Worm (Caenorhabditis elegans) whole organism, young adult: ENCODE measurements around the gene atg-2.

Experiments
- F10E7.11 ChIP-seq: sonication (generic microtip); optimal IDR thresholded peaks from 2 replicates; lab custom pipeline; 2017; ENCODE audit warnings: mild to moderate bottlenecking, missing genetic modification characterization, moderate library complexity, missing compliant biosample characterization
- F22D6.2 ChIP-seq: sonication (generic microtip); optimal IDR thresholded peaks from 2 replicates; lab custom pipeline; 2016; ENCODE audit warnings: mild to moderate bottlenecking, missing genetic modification characterization, missing compliant biosample characterization
- F49E8.2 ChIP-seq: sonication (generic microtip); optimal IDR thresholded peaks from 3 replicates; lab custom pipeline; 2017; ENCODE audit warnings: missing genetic modification characterization, mild to moderate bottlenecking, missing compliant biosample characterization, antibody characterized with exemption, moderate library complexity; ENCODE audit not compliant: insufficient read depth
- F55B11.4 ChIP-seq: sonication (generic microtip); optimal IDR thresholded peaks from 2 replicates; lab custom pipeline; 2016; ENCODE audit warnings: missing compliant biosample characterization, missing genetic modification characterization, borderline replicate concordance; ENCODE audit not compliant: insufficient read depth
- F57A8.1 ChIP-seq: fragments of 200-800 bp; sonication (Bioruptor generic); optimal IDR thresholded peaks from 2 replicates; lab custom pipeline; 2018; ENCODE audit warnings: mild to moderate bottlenecking, missing genetic modification characterization, moderate library complexity, missing compliant biosample characterization
- T26A5.8 ChIP-seq: sonication (generic microtip); optimal IDR thresholded peaks from 2 replicates; lab custom pipeline; 2016; ENCODE audit warnings: missing genetic modification characterization, missing compliant biosample characterization
- Y53F4B.3 ChIP-seq: fragments of 200-800 bp; sonication (Bioruptor generic); IDR thresholded peaks from 2 replicates; pipeline ENCODE4 v1.3.6; 2022; ENCODE audit warnings: missing genetic modification reagents, missing genetic modification characterization, missing compliant biosample characterization
- Y95B8A.8 ChIP-seq: fragments of 200-800 bp; sonication (Bioruptor generic); IDR thresholded peaks from 2 replicates; pipeline ENCODE4 v1.3.6; 2022; ENCODE audit warnings: missing genetic modification reagents, missing genetic modification characterization, missing compliant biosample characterization
- ZK185.1 ChIP-seq: sonication (generic microtip); optimal IDR thresholded peaks from 2 replicates; lab custom pipeline; 2016; ENCODE audit warnings: mild to moderate bottlenecking, missing genetic modification characterization, missing compliant biosample characterization; ENCODE audit not compliant: poor library complexity, severe bottlenecking
- aptf-3 ChIP-seq: fragments of 200-800 bp; sonication (Bioruptor generic); IDR thresholded peaks from 2 replicates; pipeline ENCODE4 v1.3.6; 2022; ENCODE audit warnings: missing genetic modification characterization, missing compliant biosample characterization
- attf-3 ChIP-seq: fragments of 200-800 bp; sonication (Bioruptor generic); conservative IDR thresholded peaks from 2 replicates; pipeline ENCODE4 v1.3.6; 2022; ENCODE audit warnings: missing genetic modification reagents, missing genetic modification characterization, missing compliant biosample characterization
- bed-1 ChIP-seq: fragments of 200-800 bp; sonication (Bioruptor generic); IDR thresholded peaks from 2 replicates; pipeline ENCODE4 v1.3.6; 2022; ENCODE audit warnings: missing genetic modification reagents, missing genetic modification characterization, missing compliant biosample characterization
- bed-2 ChIP-seq: fragments of 200-800 bp; sonication (Bioruptor generic); IDR thresholded peaks from 2 replicates; pipeline ENCODE4 v1.3.6; 2022; ENCODE audit warnings: missing genetic modification reagents, missing genetic modification characterization, missing compliant biosample characterization
- ccch-3 ChIP-seq: fragments of 200-800 bp; sonication (Bioruptor generic); optimal IDR thresholded peaks from 2 replicates; lab custom pipeline; 2018; ENCODE audit warnings: mild to moderate bottlenecking, missing genetic modification characterization, missing compliant biosample characterization
- ceh-100 ChIP-seq: fragments of 200-800 bp; sonication (Bioruptor generic); IDR thresholded peaks from 2 replicates; pipeline ENCODE4 v1.3.6; 2022; ENCODE audit warnings: missing genetic modification reagents, missing genetic modification characterization, missing compliant biosample characterization
- ceh-27 ChIP-seq: fragments of 200-800 bp; sonication (Bioruptor generic); optimal IDR thresholded peaks from 2 replicates; lab custom pipeline; 2018; ENCODE audit warnings: mild to moderate bottlenecking, missing genetic modification characterization, moderate library complexity, missing compliant biosample characterization
- ceh-79 ChIP-seq: sonication (generic microtip); optimal IDR thresholded peaks from 2 replicates; lab custom pipeline; 2017; ENCODE audit warnings: mild to moderate bottlenecking, missing genetic modification characterization, missing compliant biosample characterization
- chd-7 ChIP-seq: sonication (generic microtip); optimal IDR thresholded peaks from 2 replicates; lab custom pipeline; 2016; ENCODE audit warnings: mild to moderate bottlenecking, missing genetic modification characterization, moderate library complexity, missing compliant biosample characterization
- ets-4 ChIP-seq: fragments of 200-800 bp; sonication (Bioruptor generic); optimal IDR thresholded peaks from 2 replicates; lab custom pipeline; 2018; ENCODE audit warnings: mild to moderate bottlenecking, missing genetic modification characterization, missing compliant biosample characterization
- hlh-12 ChIP-seq: sonication (generic microtip); optimal IDR thresholded peaks from 2 replicates; lab custom pipeline; 2016; ENCODE audit warnings: missing genetic modification characterization, missing compliant biosample characterization
- hlh-26 ChIP-seq: fragments of 200-800 bp; sonication (Bioruptor generic); conservative IDR thresholded peaks from 2 replicates; pipeline ENCODE4 v1.3.6; 2022; ENCODE audit warnings: missing genetic modification reagents, missing genetic modification characterization, missing compliant biosample characterization
- hmg-1.2 ChIP-seq: fragments of 200-800 bp; sonication (Bioruptor generic); IDR thresholded peaks from 2 replicates; pipeline ENCODE4 v1.3.6; 2022; ENCODE audit warnings: missing genetic modification reagents, missing genetic modification characterization, missing compliant biosample characterization
- hmg-20 ChIP-seq: fragments of 200-800 bp; sonication (Bioruptor generic); IDR thresholded peaks from 2 replicates; pipeline ENCODE4 v1.3.6; 2022; ENCODE audit warnings: missing genetic modification reagents, missing genetic modification characterization, missing compliant biosample characterization
- let-607 ChIP-seq, 2 experiments: fragments of 200-800 bp in 1 of 2; sonication (Bioruptor generic) in 1 of 2; sonication (generic microtip) in 1 of 2; optimal IDR thresholded peaks; 2 replicates each; lab custom pipeline; 2016 to 2018; ENCODE audit warnings: mild to moderate bottlenecking in 2 of 2, missing compliant biosample characterization in 2 of 2, missing genetic modification characterization in 2 of 2, moderate library complexity in 2 of 2, missing genotype in 1 of 2
- lin-26 ChIP-seq: fragments of 200-800 bp; sonication (Bioruptor generic); IDR thresholded peaks from 2 replicates; pipeline ENCODE4 v1.3.6; 2022; ENCODE audit warnings: missing genetic modification reagents, missing genetic modification characterization, missing compliant biosample characterization
- lin-54 ChIP-seq: fragments of 200-800 bp; sonication (Bioruptor generic); optimal IDR thresholded peaks from 2 replicates; lab custom pipeline; 2018; ENCODE audit warnings: mild to moderate bottlenecking, missing genetic modification characterization, missing compliant biosample characterization
- lsy-27 ChIP-seq: sonication (generic microtip); optimal IDR thresholded peaks from 2 replicates; lab custom pipeline; 2017; ENCODE audit warnings: missing genetic modification characterization, mild to moderate bottlenecking, missing compliant biosample characterization, antibody characterized with exemption, missing genotype, borderline replicate concordance; ENCODE audit not compliant: insufficient read depth
- madf-10 ChIP-seq: sonication (generic microtip); optimal IDR thresholded peaks from 2 replicates; lab custom pipeline; 2016; ENCODE audit warnings: mild to moderate bottlenecking, missing genetic modification characterization, missing compliant biosample characterization
- madf-3 ChIP-seq: fragments of 200-800 bp; sonication (Bioruptor generic); IDR thresholded peaks from 2 replicates; pipeline ENCODE4 v1.3.6; 2022; ENCODE audit warnings: missing genetic modification reagents, missing genetic modification characterization, missing compliant biosample characterization
- madf-8 ChIP-seq: fragments of 200-800 bp; sonication (Bioruptor generic); conservative IDR thresholded peaks from 2 replicates; pipeline ENCODE4 v1.3.6; 2022; ENCODE audit warnings: missing genetic modification reagents, missing genetic modification characterization, missing compliant biosample characterization
- mcd-1 ChIP-seq: fragments of 200-800 bp; sonication (Bioruptor generic); IDR thresholded peaks from 2 replicates; pipeline ENCODE4 v1.3.6; 2022; ENCODE audit warnings: missing genetic modification reagents, missing genetic modification characterization, missing compliant biosample characterization
- mes-4 ChIP-seq: sonication (generic microtip); optimal IDR thresholded peaks from 2 replicates; lab custom pipeline; 2016; ENCODE audit warnings: missing genotype, missing genetic modification characterization, missing compliant biosample characterization
- mxl-1 ChIP-seq: sonication (generic microtip); optimal IDR thresholded peaks from 2 replicates; lab custom pipeline; 2016; ENCODE audit warnings: missing genetic modification characterization, missing compliant biosample characterization
- nfyb-1 ChIP-seq: fragments of 200-800 bp; sonication (Bioruptor generic); IDR thresholded peaks from 2 replicates; pipeline ENCODE4 v1.3.6; 2022; ENCODE audit warnings: missing genetic modification reagents, missing genetic modification characterization, missing compliant biosample characterization
- nhr-179 ChIP-seq: sonication (generic microtip); optimal IDR thresholded peaks from 2 replicates; lab custom pipeline; 2016; ENCODE audit warnings: mild to moderate bottlenecking, missing genetic modification characterization, missing compliant biosample characterization
- pha-4 ChIP-seq: fragments of 150-350 bp; sonication (generic microtip); optimal IDR thresholded peaks from 2 replicates; lab custom pipeline; 2014; ENCODE audit warnings: missing biosample characterization, missing genetic modification reagents, missing genetic modification characterization
- rec-8 ChIP-seq, 2 experiments: sonication (generic microtip); optimal IDR thresholded peaks; 2 replicates each; lab custom pipeline; 2016; ENCODE audit warnings: mild to moderate bottlenecking in 2 of 2, missing genetic modification characterization in 2 of 2, missing genetic modification reagents in 2 of 2, missing genotype in 2 of 2, missing biosample characterization in 1 of 2, missing compliant biosample characterization in 1 of 2, moderate library complexity in 1 of 2
- sdz-38 ChIP-seq: sonication (generic microtip); optimal IDR thresholded peaks from 2 replicates; lab custom pipeline; 2016; ENCODE audit warnings: missing genotype, missing genetic modification characterization, missing compliant biosample characterization
- snpc-1.1 ChIP-seq: sonication (generic microtip); optimal IDR thresholded peaks from 2 replicates; lab custom pipeline; 2017; ENCODE audit warnings: missing genetic modification characterization, mild to moderate bottlenecking, missing compliant biosample characterization, antibody characterized with exemption, moderate library complexity, missing genotype, missing genetic modification reagents; ENCODE audit not compliant: insufficient read depth
- snpc-1.3 ChIP-seq: sonication (generic microtip); optimal IDR thresholded peaks from 2 replicates; lab custom pipeline; 2017; ENCODE audit warnings: missing genetic modification characterization, mild to moderate bottlenecking, missing compliant biosample characterization, antibody characterized with exemption, moderate library complexity, missing genotype, missing genetic modification reagents; ENCODE audit not compliant: insufficient read depth
- snpc-3.4 ChIP-seq: sonication (generic microtip); optimal IDR thresholded peaks from 2 replicates; lab custom pipeline; 2017; ENCODE audit warnings: missing genetic modification characterization, mild to moderate bottlenecking, missing compliant biosample characterization, antibody characterized with exemption, moderate library complexity, missing genotype, missing genetic modification reagents
- tbp1 ChIP-seq: fragments of 200-800 bp; sonication (Bioruptor generic); optimal IDR thresholded peaks from 2 replicates; lab custom pipeline; 2018; ENCODE audit warnings: mild to moderate bottlenecking, missing genetic modification characterization, missing compliant biosample characterization
- tbx-9 ChIP-seq: sonication (generic microtip); optimal IDR thresholded peaks from 2 replicates; lab custom pipeline; 2016; ENCODE audit warnings: borderline replicate concordance, missing genetic modification characterization, inconsistent platforms, missing compliant biosample characterization
- unc-62 ChIP-seq: fragments of 150-350 bp; optimal IDR thresholded peaks from 2 replicates; lab custom pipeline; 2014; ENCODE audit warnings: missing biosample characterization, missing genetic modification reagents, missing genetic modification characterization
- ztf-26 ChIP-seq: sonication (generic microtip); optimal IDR thresholded peaks from 2 replicates; lab custom pipeline; 2017; ENCODE audit warnings: missing genetic modification characterization, missing compliant biosample characterization
- ztf-6 ChIP-seq: fragments of 200-800 bp; sonication (Bioruptor generic); IDR thresholded peaks from 2 replicates; pipeline ENCODE4 v1.3.6; 2022; ENCODE audit warnings: missing genetic modification reagents, missing genetic modification characterization, missing compliant biosample characterization

Gene atg-2

ce11 chrX:6808239-6808638 lies 1.7 kb downstream of the atg-2 start:
- TF ChIP-seq madf-8: no peak
- no peak for TF ChIP-seq mcd-1 (GFP tag; lab: Robert Waterston, UW)
- no peak for TF ChIP-seq ceh-27 (GFP tag; lab: Kevin White, UChicago)
- TF ChIP-seq Y95B8A.8 (GFP tag; lab: Robert Waterston, UW): no peak
- no peak for TF ChIP-seq hlh-26
- no peak for TF ChIP-seq F57A8.1 (GFP tag; lab: Kevin White, UChicago)
- TF ChIP-seq snpc-3.4 (tag; lab: Kevin White, UChicago): no peak
- no peak for TF ChIP-seq F10E7.11 (tag; lab: Kevin White, UChicago)
- no peak for TF ChIP-seq F22D6.2 (tag; lab: Kevin White, UChicago)
- no peak for TF ChIP-seq ztf-26 (tag; lab: Kevin White, UChicago)
- TF ChIP-seq pha-4: no peak
- TF ChIP-seq lin-54: no peak
- no peak for TF ChIP-seq F55B11.4 (tag; lab: Kevin White, UChicago)
- no peak for TF ChIP-seq ceh-79
- no peak for TF ChIP-seq T26A5.8

DNA sequence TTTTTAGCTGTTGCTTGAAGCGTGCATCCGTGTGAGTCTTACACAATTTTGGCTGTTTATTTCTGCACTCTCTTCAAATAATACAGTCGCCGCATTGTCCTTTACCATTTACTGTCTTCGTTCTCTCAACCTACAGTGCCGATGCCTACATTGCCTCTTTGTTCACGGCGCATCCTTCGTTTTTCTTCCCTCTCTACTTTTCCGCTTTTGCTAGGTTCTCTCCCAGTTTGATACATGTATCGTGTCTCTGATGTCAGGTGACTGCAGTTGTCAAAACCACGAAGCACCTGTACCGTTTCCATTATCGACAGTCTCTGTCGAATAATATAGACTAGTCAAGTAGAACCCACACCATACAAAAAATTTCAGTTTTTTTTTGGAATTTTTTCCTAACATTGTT lies 2.1 kb downstream of the atg-2 start:
- TF ChIP-seq rec-8 (tag; optimal IDR thresholded peaks at IDR 0.05; lab: Kevin White, UChicago) (no peak), snpc-1.1 (no peak), attf-3 (GFP tag; lab: Robert Waterston, UW) (no peak), hmg-1.2 (peak; percentile 31; the same call in 1 of the 2 replicates), mxl-1 (no peak), bed-1 (GFP tag; lab: Robert Waterston, UW) (no peak), let-607 (tag; optimal IDR thresholded peaks at IDR 0.05; lab: Kevin White, UChicago) (peak; percentile 66), mcd-1 (GFP tag; lab: Robert Waterston, UW) (peak; percentile 32; the same call in 1 of the 2 replicates), madf-10 (tag; lab: Kevin White, UChicago) (no peak), nfyb-1 (GFP tag; lab: Robert Waterston, UW) (no peak), aptf-3 (no peak), unc-62 (GFP tag; lab: Kevin White, UChicago) (no peak), ztf-6 (GFP tag; lab: Robert Waterston, UW) (no peak), F49E8.2 (no peak), hlh-12 (tag; lab: Kevin White, UChicago) (no peak), tbx-9 (tag; lab: Kevin White, UChicago) (no peak), bed-2 (no peak), ccch-3 (GFP tag; lab: Kevin White, UChicago) (no peak), madf-3 (GFP tag; lab: Robert Waterston, UW) (0 out of 2 replicates have a peak, but pooled peaks have one; percentile 41), lsy-27 (tag; lab: Kevin White, UChicago) (no peak), F55B11.4 (tag; lab: Kevin White, UChicago) (no peak), hmg-20 (GFP tag; lab: Robert Waterston, UW) (no peak), ztf-26 (tag; lab: Kevin White, UChicago) (peak; percentile 27), ceh-100 (GFP tag; lab: Robert Waterston, UW) (no peak), madf-8 (no peak), Y53F4B.3 (GFP tag; lab: Robert Waterston, UW) (no peak), sdz-38 (no peak), tbp1 (GFP tag; lab: Kevin White, UChicago) (no peak), mes-4 (tag; lab: Kevin White, UChicago) (no peak), lin-26 (GFP tag; lab: Robert Waterston, UW) (no peak), hlh-26 (no peak), chd-7 (tag; lab: Kevin White, UChicago) (no peak), snpc-1.3 (tag; lab: Kevin White, UChicago) (no peak), ets-4 (GFP tag; lab: Kevin White, UChicago) (peak; percentile 7), ZK185.1 (tag; lab: Kevin White, UChicago) (peak; percentile 15), nhr-179 (tag; lab: Kevin White, UChicago) (no peak)
